Worm (Caenorhabditis elegans) whole organism, early embryonic: Measurements from ENCODE around the gene nlp-43.
"Not testable (repeated sequence)": the region's sequence is repeated elsewhere in the genome, so short reads cannot be mapped to it uniquely, and the experiment has no call there.

Experiments used
- B0310.2 ChIP-seq: sonication (generic microtip); optimal IDR thresholded peaks from 2 replicates; lab custom pipeline; 2016; ENCODE audit warnings: mild to moderate bottlenecking, missing genetic modification characterization, missing compliant biosample characterization
- F13C5.2 ChIP-seq: sonication (generic microtip); optimal IDR thresholded peaks from 2 replicates; lab custom pipeline; 2017; ENCODE audit warnings: mild to moderate bottlenecking, missing genetic modification characterization, inconsistent platforms, missing compliant biosample characterization
- aly-1 ChIP-seq: sonication (generic microtip); optimal IDR thresholded peaks from 2 replicates; lab custom pipeline; 2016; ENCODE audit warnings: missing genetic modification characterization, missing compliant biosample characterization
- ama-1 ChIP-seq: fragments of 150-350 bp; optimal IDR thresholded peaks from 2 replicates; lab custom pipeline; 2014
- ceh-13 ChIP-seq: fragments of 200-800 bp; sonication (Bioruptor generic); optimal IDR thresholded peaks from 2 replicates; lab custom pipeline; 2018; ENCODE audit warnings: mild to moderate bottlenecking, missing genetic modification characterization, missing compliant biosample characterization
- ceh-36 ChIP-seq: sonication (generic microtip); optimal IDR thresholded peaks from 2 replicates; lab custom pipeline; 2016; ENCODE audit warnings: missing genetic modification characterization, inconsistent platforms, missing compliant biosample characterization
- ets-7 ChIP-seq: sonication (generic microtip); optimal IDR thresholded peaks from 2 replicates; lab custom pipeline; 2016; ENCODE audit warnings: missing genotype, missing genetic modification characterization, missing compliant biosample characterization
- flt-1 ChIP-seq: fragments of 200-800 bp; sonication (Bioruptor generic); IDR thresholded peaks from 2 replicates; pipeline ENCODE4 v1.3.6; 2022; ENCODE audit warnings: missing genetic modification characterization, missing compliant biosample characterization
- hmbx-1 ChIP-seq: sonication (generic microtip); optimal IDR thresholded peaks from 2 replicates; lab custom pipeline; 2016; ENCODE audit warnings: mild to moderate bottlenecking, missing genetic modification characterization, missing compliant biosample characterization
- hmg-4 ChIP-seq: fragments of 200-800 bp; sonication (Bioruptor generic); optimal IDR thresholded peaks from 2 replicates; lab custom pipeline; 2018; ENCODE audit warnings: mild to moderate bottlenecking, missing genetic modification characterization, missing compliant biosample characterization
- hnd-1 ChIP-seq: sonication (generic microtip); optimal IDR thresholded peaks from 2 replicates; lab custom pipeline; 2016; ENCODE audit warnings: missing genetic modification characterization, missing compliant biosample characterization
- pes-1 ChIP-seq: fragments of 200-800 bp; sonication (Bioruptor generic); IDR thresholded peaks from 2 replicates; pipeline ENCODE4 v1.3.6; 2022; ENCODE audit warnings: missing genetic modification reagents, missing genetic modification characterization, missing compliant biosample characterization
- scrt-1 ChIP-seq: fragments of 200-800 bp; sonication (Bioruptor generic); IDR thresholded peaks from 2 replicates; pipeline ENCODE4 v1.3.6; 2022; ENCODE audit warnings: missing genetic modification characterization, missing compliant biosample characterization
- sea-1 ChIP-seq: fragments of 200-800 bp; sonication (Bioruptor generic); conservative IDR thresholded peaks from 2 replicates; pipeline ENCODE4 v1.3.6; 2022; ENCODE audit warnings: missing genetic modification characterization, missing compliant biosample characterization
- tbx-11 ChIP-seq: fragments of 200-800 bp; sonication (Bioruptor generic); IDR thresholded peaks from 2 replicates; pipeline ENCODE4 v1.3.6; 2022; ENCODE audit warnings: missing genetic modification characterization, missing compliant biosample characterization
- tbx-37 ChIP-seq: fragments of 200-800 bp; sonication (Bioruptor generic); conservative IDR thresholded peaks from 2 replicates; pipeline ENCODE4 v1.3.6; 2022; ENCODE audit warnings: missing genetic modification reagents, missing genetic modification characterization, missing compliant biosample characterization
- tra-4 ChIP-seq: sonication (generic microtip); optimal IDR thresholded peaks from 2 replicates; lab custom pipeline; 2017; ENCODE audit warnings: missing genetic modification characterization, missing compliant biosample characterization

Gene nlp-43

ce11 chrIII:5055709-5056108 lies 13.5 kb downstream of the nlp-43 start, which contains the start of gene C45G9.9:
C45G9.9 (minus strand) TSS chrIII:5055809.
- TF ChIP-seq hnd-1 (tag; lab: Kevin White, UChicago); F13C5.2 (tag; lab: Kevin White, UChicago); sea-1 (GFP tag; lab: Robert Waterston, UW): not testable (repeated sequence)

- TF ChIP-seq sea-1 (GFP tag; lab: Robert Waterston, UW) (no peak), F13C5.2 (tag; lab: Kevin White, UChicago) (no peak), hnd-1 (tag; lab: Kevin White, UChicago) (no peak), aly-1 (tag; lab: Kevin White, UChicago) (no peak), ceh-13 (no peak), tra-4 (tag; lab: Kevin White, UChicago) (no peak), ceh-36 (tag; lab: Kevin White, UChicago) (no peak), tbx-37 (GFP tag; lab: Robert Waterston, UW) (no peak)
These were observed 19.6 kb downstream of the nlp-43 start, which contains the start of gene C45G9.10 for ce11 chrIII:5061798-5062197. C45G9.10 (minus strand) TSS chrIII:5061898.

- not testable (repeated sequence) for TF ChIP-seq scrt-1 (GFP tag; lab: Robert Waterston, UW); hmg-4; hnd-1 (tag; lab: Kevin White, UChicago)
These were observed 20.2 kb downstream of the nlp-43 start, which contains the start of gene C45G9.4 for ce11 chrIII:5062406-5062805. C45G9.4 (plus strand) TSS chrIII:5062706.

- TF ChIP-seq ets-7 (tag; lab: Kevin White, UChicago): no peak
- no peak for TF ChIP-seq aly-1 (tag; lab: Kevin White, UChicago)
- no peak for TF ChIP-seq pes-1 (GFP tag; lab: Robert Waterston, UW)
- TF ChIP-seq tra-4 (tag; lab: Kevin White, UChicago): no peak
- TF ChIP-seq hmg-4: no peak
- TF ChIP-seq scrt-1 (GFP tag; lab: Robert Waterston, UW): no peak
- no peak for TF ChIP-seq B0310.2
- TF ChIP-seq F13C5.2 (tag; lab: Kevin White, UChicago): peak; percentile 59
- peak; percentile 82; the same call in 1 of the 2 replicates for TF ChIP-seq tbx-37 (GFP tag; lab: Robert Waterston, UW)
- no peak for TF ChIP-seq hmbx-1
- no peak for TF ChIP-seq ceh-13
- TF ChIP-seq ceh-36 (tag; lab: Kevin White, UChicago): no peak
- no peak for TF ChIP-seq tbx-11 (GFP tag; lab: Robert Waterston, UW)
- TF ChIP-seq ama-1: no peak
- 0 out of 2 replicates have a peak, but pooled peaks have one; percentile 21 for TF ChIP-seq flt-1 (GFP tag; lab: Robert Waterston, UW)
- no peak for TF ChIP-seq hnd-1 (tag; lab: Kevin White, UChicago)
- no peak for TF ChIP-seq sea-1 (GFP tag; lab: Robert Waterston, UW)
These were observed 26.5 kb downstream of the nlp-43 start, which contains the start of the genes C45G9.11 and C45G9.2 for ce11 chrIII:5068675-5069233. C45G9.11 (minus strand) TSS chrIII:5068725. C45G9.2 (plus strand) TSS chrIII:5069066.

- no peak for TF ChIP-seq B0310.2
- no peak for TF ChIP-seq ets-7 (tag; lab: Kevin White, UChicago)
- TF ChIP-seq aly-1 (tag; lab: Kevin White, UChicago): no peak
- no peak for TF ChIP-seq F13C5.2 (tag; lab: Kevin White, UChicago)
- no peak for TF ChIP-seq ceh-36 (tag; lab: Kevin White, UChicago)
- TF ChIP-seq tbx-11 (GFP tag; lab: Robert Waterston, UW): no peak
- no peak for TF ChIP-seq hmg-4
- TF ChIP-seq pes-1 (GFP tag; lab: Robert Waterston, UW): no peak
- no peak for TF ChIP-seq tra-4 (tag; lab: Kevin White, UChicago)
- no peak for TF ChIP-seq scrt-1 (GFP tag; lab: Robert Waterston, UW)
- no peak for TF ChIP-seq hnd-1 (tag; lab: Kevin White, UChicago)
- TF ChIP-seq ceh-13: no peak
- no peak for TF ChIP-seq ama-1
These were observed 29.3 kb downstream of the nlp-43 start, which contains the start of gene C45G9.12 for ce11 chrIII:5071509-5071908. C45G9.12 (minus strand) TSS chrIII:5071609.

- TF ChIP-seq tra-4 (tag; lab: Kevin White, UChicago) (no peak), scrt-1 (GFP tag; lab: Robert Waterston, UW) (no peak), aly-1 (tag; lab: Kevin White, UChicago) (no peak), ceh-36 (tag; lab: Kevin White, UChicago) (no peak), hmbx-1 (no peak), ets-7 (tag; lab: Kevin White, UChicago) (no peak), hnd-1 (tag; lab: Kevin White, UChicago) (no peak), ama-1 (no peak), sea-1 (GFP tag; lab: Robert Waterston, UW) (no peak)
These were observed 32.2 kb downstream of the nlp-43 start, which contains the start of gene ttbk-6 for ce11 chrIII:5074398-5074797. ttbk-6 (plus strand) TSS chrIII:5074698.

ce11 chrIII:5076569-5076968 lies 34.4 kb downstream of the nlp-43 start:
- no peak for TF ChIP-seq sea-1 (GFP tag; lab: Robert Waterston, UW)
- no peak for TF ChIP-seq B0310.2
- no peak for TF ChIP-seq tbx-37 (GFP tag; lab: Robert Waterston, UW)
- no peak for TF ChIP-seq tra-4 (tag; lab: Kevin White, UChicago)
- TF ChIP-seq flt-1 (GFP tag; lab: Robert Waterston, UW): no peak
- no peak for TF ChIP-seq F13C5.2 (tag; lab: Kevin White, UChicago)
- TF ChIP-seq scrt-1 (GFP tag; lab: Robert Waterston, UW): no peak
- TF ChIP-seq hmg-4: no peak
- TF ChIP-seq hmbx-1: no peak
- no peak for TF ChIP-seq hnd-1 (tag; lab: Kevin White, UChicago)
- TF ChIP-seq ets-7 (tag; lab: Kevin White, UChicago): no peak
- TF ChIP-seq tbx-11 (GFP tag; lab: Robert Waterston, UW): no peak
- TF ChIP-seq aly-1 (tag; lab: Kevin White, UChicago): no peak
- TF ChIP-seq ceh-36 (tag; lab: Kevin White, UChicago): no peak
- TF ChIP-seq pes-1 (GFP tag; lab: Robert Waterston, UW): no peak
- TF ChIP-seq ama-1: no peak
